Fruit fly (Drosophila melanogaster) whole organism, adult: ENCODE data around the gene CG15579.

Experiments
- CG11617 ChIP-seq: fragments of 200-800 bp; sonication (Bioruptor generic); optimal IDR thresholded peaks from 2 replicates; lab custom pipeline; 2017; ENCODE audit warnings: mild to moderate bottlenecking, missing biosample characterization, missing genetic modification reagents, missing genetic modification characterization
- CG12768 ChIP-seq: fragments of 200-800 bp; sonication (Bioruptor generic); optimal IDR thresholded peaks from 2 replicates; lab custom pipeline; 2017; ENCODE audit warnings: missing biosample characterization, missing genetic modification characterization, mild to moderate bottlenecking, moderate library complexity, missing genetic modification reagents
- CG14711 ChIP-seq: fragments of 200-800 bp; sonication (Bioruptor generic); optimal IDR thresholded peaks from 2 replicates; lab custom pipeline; 2018; ENCODE audit warnings: missing biosample characterization, mild to moderate bottlenecking, missing genetic modification characterization, moderate library complexity
- CG1620 ChIP-seq: fragments of 200-800 bp; sonication (Bioruptor generic); optimal IDR thresholded peaks from 2 replicates; lab custom pipeline; 2016; ENCODE audit warnings: missing biosample characterization, missing genetic modification characterization
- CG33017 ChIP-seq: fragments of 200-800 bp; sonication (Bioruptor generic); optimal IDR thresholded peaks from 2 replicates; lab custom pipeline; 2018; ENCODE audit warnings: missing biosample characterization, mild to moderate bottlenecking, missing genetic modification characterization, moderate library complexity
- CG5204 ChIP-seq: fragments of 200-800 bp; sonication (Bioruptor generic); optimal IDR thresholded peaks from 2 replicates; lab custom pipeline; 2016; ENCODE audit warnings: missing biosample characterization, missing genetic modification characterization
- CG7045 ChIP-seq: fragments of 200-800 bp; sonication (Bioruptor generic); optimal IDR thresholded peaks from 2 replicates; lab custom pipeline; 2017; ENCODE audit warnings: missing biosample characterization, mild to moderate bottlenecking, missing genetic modification characterization
- CG7101 ChIP-seq: fragments of 200-800 bp; sonication (Bioruptor generic); optimal IDR thresholded peaks from 2 replicates; lab custom pipeline; 2018; ENCODE audit warnings: missing biosample characterization, mild to moderate bottlenecking, missing genetic modification characterization, moderate library complexity
- Clk ChIP-seq: fragments of 200-800 bp; sonication (Bioruptor generic); optimal IDR thresholded peaks from 2 replicates; lab custom pipeline; 2017; ENCODE audit warnings: missing biosample characterization, missing genetic modification characterization
- Crg-1 ChIP-seq: fragments of 200-800 bp; sonication (Bioruptor generic); optimal IDR thresholded peaks from 2 replicates; lab custom pipeline; 2016; ENCODE audit warnings: missing biosample characterization, missing genetic modification characterization
- Hr96 ChIP-seq: fragments of 200-800 bp; sonication (Bioruptor generic); optimal IDR thresholded peaks from 2 replicates; lab custom pipeline; 2016; ENCODE audit warnings: missing biosample characterization, missing genetic modification characterization
- Mnt ChIP-seq: fragments of 200-800 bp; sonication (Bioruptor generic); optimal IDR thresholded peaks from 2 replicates; lab custom pipeline; 2016; ENCODE audit warnings: missing biosample characterization, mild to moderate bottlenecking, missing genetic modification characterization
- bab1 ChIP-seq: fragments of 200-800 bp; sonication (Bioruptor generic); optimal IDR thresholded peaks from 3 replicates; lab custom pipeline; 2019; ENCODE audit warnings: missing biosample characterization, mild to moderate bottlenecking, missing genetic modification characterization, moderate library complexity
- cic ChIP-seq: fragments of 200-800 bp; sonication (Bioruptor generic); optimal IDR thresholded peaks from 2 replicates; lab custom pipeline; 2017; ENCODE audit warnings: missing biosample characterization, mild to moderate bottlenecking, missing genetic modification characterization, moderate library complexity
- cnc ChIP-seq, 2 experiments: fragments of >200 bp; optimal IDR thresholded peaks; 2 replicates each; lab custom pipeline; 2017
- kay ChIP-seq: fragments of 200-800 bp; sonication (Bioruptor generic); peaks from one replicate; lab custom pipeline; 2016; ENCODE audit warnings: missing biosample characterization, missing genetic modification characterization, borderline replicate concordance
- ovo ChIP-seq: fragments of 200-800 bp; sonication (Bioruptor generic); optimal IDR thresholded peaks from 2 replicates; lab custom pipeline; 2016; ENCODE audit warnings: missing biosample characterization, missing genetic modification characterization
- pad ChIP-seq: fragments of 200-800 bp; sonication (Bioruptor generic); optimal IDR thresholded peaks from 3 replicates; lab custom pipeline; 2017; ENCODE audit warnings: missing biosample characterization, missing genetic modification characterization, mild to moderate bottlenecking, moderate library complexity, missing genetic modification reagents
- tj ChIP-seq: fragments of 200-800 bp; sonication (Bioruptor generic); optimal IDR thresholded peaks from 3 replicates; lab custom pipeline; 2017; ENCODE audit warnings: missing biosample characterization, mild to moderate bottlenecking, missing genetic modification characterization, moderate library complexity
- toe ChIP-seq: fragments of 200-800 bp; sonication (Bioruptor generic); optimal IDR thresholded peaks from 2 replicates; lab custom pipeline; 2016; ENCODE audit warnings: missing biosample characterization, missing genetic modification characterization

The CG15579 gene

DNA sequence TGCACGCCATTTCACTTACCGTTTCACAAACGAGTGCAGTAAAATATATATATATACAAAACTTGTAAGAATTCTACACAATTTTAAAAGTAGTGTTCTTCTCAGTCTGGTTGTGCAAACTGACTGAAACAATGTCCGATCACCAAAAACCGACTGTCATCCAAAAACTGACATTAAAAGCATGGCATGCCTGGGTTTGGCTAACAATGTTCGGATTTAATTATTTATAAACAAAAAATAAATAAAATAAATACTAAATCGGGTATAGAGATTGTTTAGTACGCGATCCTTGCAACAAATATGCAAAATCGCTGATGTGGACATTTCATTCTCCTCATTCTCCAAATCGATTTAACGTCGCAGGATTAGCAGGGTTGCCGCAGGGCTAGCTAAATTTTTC is 9.4 kb downstream of the CG15579 start, which contains the start of gene CG12692:
Gene CG12692 (minus strand): TSS at position 101 of the 400 bp plus-strand sequence.
- no peak for TF ChIP-seq Mnt (GFP tag; lab: Kevin White, UChicago)
- no peak for TF ChIP-seq pad (GFP tag; lab: Kevin White, UChicago)
- TF ChIP-seq cnc (optimal IDR thresholded peaks at IDR 0.05; lab: Kevin White, UChicago), result no peak
- TF ChIP-seq CG7101 (tag; lab: Kevin White, UChicago), result no peak
- TF ChIP-seq CG12768 (GFP tag; lab: Kevin White, UChicago), result no peak
- no peak for TF ChIP-seq CG1620 (GFP tag; lab: Kevin White, UChicago)
- no peak for TF ChIP-seq CG11617 (GFP tag; lab: Kevin White, UChicago)

DNA sequence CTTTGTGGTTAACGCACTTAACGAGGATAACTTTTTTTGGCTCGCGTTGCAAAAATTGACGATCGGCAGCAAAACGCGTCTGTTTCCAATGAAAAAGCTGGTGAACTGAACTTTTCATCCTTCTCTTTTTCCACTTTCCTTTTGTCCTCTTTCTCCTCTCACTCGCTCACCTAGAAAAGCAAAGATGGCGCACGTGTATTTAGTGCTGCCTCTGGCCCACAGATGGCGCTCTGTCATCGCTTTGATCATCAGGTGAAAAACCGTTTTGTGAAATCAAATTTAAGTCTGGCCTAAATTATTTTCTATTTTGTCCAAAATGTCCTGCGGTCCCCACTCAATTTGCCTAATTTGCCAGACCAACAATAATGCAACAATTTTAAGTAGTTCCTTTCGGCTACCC is 18.2 kb downstream of the CG15579 start:
- no peak for TF ChIP-seq CG11617 (GFP tag; lab: Kevin White, UChicago)
- no peak for TF ChIP-seq CG14711 (tag; lab: Kevin White, UChicago)
- no peak for TF ChIP-seq CG7045 (GFP tag; lab: Kevin White, UChicago)
- TF ChIP-seq Clk (GFP tag; lab: Kevin White, UChicago), result no peak
- TF ChIP-seq Crg-1 (GFP tag; lab: Kevin White, UChicago), result no peak
- no peak for TF ChIP-seq cnc (optimal IDR thresholded peaks at IDR 0.05; lab: Kevin White, UChicago)
- TF ChIP-seq Hr96, result no peak
- no peak for TF ChIP-seq kay (GFP tag; lab: Kevin White, UChicago)
- TF ChIP-seq tj (GFP tag; lab: Kevin White, UChicago), result no peak
- TF ChIP-seq toe (GFP tag; lab: Kevin White, UChicago), result no peak
- TF ChIP-seq bab1, result no peak
- TF ChIP-seq cic (GFP tag; lab: Kevin White, UChicago), result no peak
- TF ChIP-seq CG1620 (GFP tag; lab: Kevin White, UChicago), result no peak
- TF ChIP-seq Mnt (GFP tag; lab: Kevin White, UChicago), result no peak
- no peak for TF ChIP-seq ovo

DNA sequence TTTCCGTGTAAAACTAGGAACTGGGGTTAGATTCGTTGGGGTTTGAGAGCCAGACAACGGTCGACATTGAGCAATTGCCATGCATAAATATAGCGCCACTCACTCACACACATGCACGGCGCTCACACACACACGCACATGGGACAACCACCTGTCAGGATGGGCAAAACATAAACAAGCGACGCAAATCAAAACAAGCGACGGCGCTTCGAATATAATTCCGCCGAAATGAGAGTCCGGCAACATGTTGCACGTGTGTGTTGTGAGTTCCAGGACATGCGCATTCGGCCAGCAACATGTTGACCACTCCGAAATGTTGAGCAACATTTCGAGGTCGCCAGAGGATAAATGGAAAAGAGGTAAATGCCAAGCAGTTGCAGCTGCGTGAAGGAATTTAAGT is 30.8 kb downstream of the CG15579 start:
- TF ChIP-seq CG33017 (tag; lab: Kevin White, UChicago) (no peak), CG7101 (tag; lab: Kevin White, UChicago) (no peak), cnc (optimal IDR thresholded peaks at IDR 0.05; lab: Kevin White, UChicago) (no peak), bab1 (no peak), tj (GFP tag; lab: Kevin White, UChicago) (no peak), Clk (GFP tag; lab: Kevin White, UChicago) (no peak), ovo (no peak), CG5204 (GFP tag; lab: Kevin White, UChicago) (no peak), cic (GFP tag; lab: Kevin White, UChicago) (no peak), CG1620 (GFP tag; lab: Kevin White, UChicago) (no peak), pad (GFP tag; lab: Kevin White, UChicago) (no peak), toe (GFP tag; lab: Kevin White, UChicago) (no peak), CG11617 (GFP tag; lab: Kevin White, UChicago) (no peak), CG12768 (GFP tag; lab: Kevin White, UChicago) (no peak), Mnt (GFP tag; lab: Kevin White, UChicago) (no peak)

DNA sequence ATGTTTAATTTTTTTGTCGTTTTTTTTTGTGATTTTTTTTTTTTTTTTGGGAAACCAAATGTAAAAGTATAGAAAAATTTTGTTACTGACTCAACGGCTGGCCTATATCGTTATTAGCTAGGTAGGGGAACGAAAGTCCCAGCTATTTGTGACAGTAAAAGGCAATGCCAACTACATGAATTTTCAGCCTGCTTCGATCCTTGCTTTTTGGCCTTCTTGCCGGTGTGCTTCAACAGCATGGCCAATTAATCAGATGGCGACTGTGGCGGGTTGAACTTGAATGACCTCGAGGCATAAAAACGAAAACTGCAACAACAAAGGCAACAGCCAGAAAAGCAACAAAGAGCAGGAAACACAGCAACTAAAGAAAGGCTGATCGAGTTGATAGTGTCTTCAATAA is 33.7 kb downstream of the CG15579 start, which contains the start of gene CG15578:
Gene CG15578 (minus strand): TSS at position 101 of the 400 bp plus-strand sequence.
- no peak for TF ChIP-seq pad (GFP tag; lab: Kevin White, UChicago)
- no peak for TF ChIP-seq CG14711 (tag; lab: Kevin White, UChicago)
- no peak for TF ChIP-seq Clk (GFP tag; lab: Kevin White, UChicago)
- TF ChIP-seq cic (GFP tag; lab: Kevin White, UChicago), result no peak
- TF ChIP-seq toe (GFP tag; lab: Kevin White, UChicago), result no peak
- no peak for TF ChIP-seq CG7045 (GFP tag; lab: Kevin White, UChicago)
- TF ChIP-seq CG1620 (GFP tag; lab: Kevin White, UChicago), result no peak
- TF ChIP-seq bab1, result no peak
- TF ChIP-seq cnc (optimal IDR thresholded peaks at IDR 0.05; lab: Kevin White, UChicago), result no peak
- no peak for TF ChIP-seq kay (GFP tag; lab: Kevin White, UChicago)
- no peak for TF ChIP-seq CG11617 (GFP tag; lab: Kevin White, UChicago)
- no peak for TF ChIP-seq ovo
- no peak for TF ChIP-seq CG5204 (GFP tag; lab: Kevin White, UChicago)
- TF ChIP-seq Hr96, result no peak

DNA sequence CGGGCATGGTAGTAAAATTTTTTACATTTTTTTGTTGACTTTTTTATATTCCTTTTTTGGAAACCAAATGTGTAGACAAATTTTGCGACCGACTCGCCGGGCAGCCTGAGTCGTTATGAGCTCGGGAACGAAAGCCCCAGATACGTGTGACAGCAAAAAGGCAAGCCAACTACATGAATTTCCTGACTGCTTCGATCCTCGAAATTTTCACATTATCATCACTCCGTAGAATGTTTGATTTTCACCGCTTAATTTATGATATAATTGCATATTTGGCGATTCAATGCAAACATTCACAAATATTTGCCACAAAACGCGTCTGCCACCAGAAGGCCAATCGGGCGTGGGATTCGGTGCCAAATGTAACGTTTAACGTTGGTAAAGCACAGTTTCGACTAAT is 34.7 kb downstream of the CG15579 start, which contains the start of gene CG15577:
Gene CG15577 (minus strand): TSS at position 101 of the 400 bp plus-strand sequence.
- TF ChIP-seq Clk (GFP tag; lab: Kevin White, UChicago) (no peak), ovo (no peak), CG14711 (tag; lab: Kevin White, UChicago) (no peak), cnc (optimal IDR thresholded peaks at IDR 0.05; lab: Kevin White, UChicago) (no peak), CG11617 (GFP tag; lab: Kevin White, UChicago) (no peak), CG1620 (GFP tag; lab: Kevin White, UChicago) (no peak), tj (GFP tag; lab: Kevin White, UChicago) (no peak), kay (GFP tag; lab: Kevin White, UChicago) (no peak), CG12768 (GFP tag; lab: Kevin White, UChicago) (no peak), CG33017 (tag; lab: Kevin White, UChicago) (no peak), cic (GFP tag; lab: Kevin White, UChicago) (no peak), CG7101 (tag; lab: Kevin White, UChicago) (no peak), CG7045 (GFP tag; lab: Kevin White, UChicago) (no peak)

DNA sequence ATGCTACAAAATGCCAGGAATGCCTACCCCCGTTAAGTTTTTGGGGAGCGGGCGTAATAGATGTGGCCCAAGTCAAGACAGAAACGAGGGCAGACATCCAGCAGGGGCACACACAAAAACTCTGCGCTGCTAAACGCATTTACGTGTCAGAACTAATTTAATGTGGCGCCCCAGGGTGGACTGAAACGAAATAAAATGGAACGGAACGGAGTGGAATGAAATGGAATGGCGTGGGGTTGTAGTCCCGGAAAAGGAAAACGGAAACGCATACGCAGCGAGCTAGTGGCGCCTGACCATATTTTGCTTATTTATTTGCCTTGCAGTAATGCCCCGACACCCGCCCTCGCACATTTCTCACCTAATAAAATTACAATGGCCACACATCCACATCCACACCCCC is 38.1 kb downstream of the CG15579 start:
- TF ChIP-seq CG14711 (tag; lab: Kevin White, UChicago), result no peak
- no peak for TF ChIP-seq cnc (optimal IDR thresholded peaks at IDR 0.05; lab: Kevin White, UChicago)
- no peak for TF ChIP-seq tj (GFP tag; lab: Kevin White, UChicago)
- TF ChIP-seq Mnt (GFP tag; lab: Kevin White, UChicago), result no peak
- no peak for TF ChIP-seq CG12768 (GFP tag; lab: Kevin White, UChicago)
- no peak for TF ChIP-seq CG7045 (GFP tag; lab: Kevin White, UChicago)
- no peak for TF ChIP-seq toe (GFP tag; lab: Kevin White, UChicago)
- TF ChIP-seq CG11617 (GFP tag; lab: Kevin White, UChicago), result no peak
- TF ChIP-seq Clk (GFP tag; lab: Kevin White, UChicago), result no peak
- no peak for TF ChIP-seq kay (GFP tag; lab: Kevin White, UChicago)
- no peak for TF ChIP-seq Hr96
- TF ChIP-seq pad (GFP tag; lab: Kevin White, UChicago), result no peak
- TF ChIP-seq CG5204 (GFP tag; lab: Kevin White, UChicago), result no peak
- TF ChIP-seq Crg-1 (GFP tag; lab: Kevin White, UChicago), result no peak
